Worm (Caenorhabditis elegans): ENCODE data around the gene hyl-1.

hyl-1 gene

ce11 chrIV:8498773-8499360 is 40.1 kb upstream of the hyl-1 start, which contains the start of the genes acdh-13 and mesp-1 (continued):
- TF ChIP-seq ceh-90 (tag; optimal IDR thresholded peaks at IDR 0.05) (peak; percentile 84), zag-1 (tag; optimal IDR thresholded peaks at IDR 0.05) (no peak), lin-39 (tag; optimal IDR thresholded peaks at IDR 0.05) (no peak), nhr-28 (tag; optimal IDR thresholded peaks at IDR 0.05) (no peak), aha-1 (tag; optimal IDR thresholded peaks at IDR 0.05) (no peak), ztf-11 (tag; optimal IDR thresholded peaks at IDR 0.05) (peak in 1 of 2 experiments; percentile 66), fkh-4 (tag; optimal IDR thresholded peaks at IDR 0.05; ENCODE audit: borderline replicate concordance) (peak; percentile 62), nhr-90 (tag; optimal IDR thresholded peaks at IDR 0.05; ENCODE audit: poor library complexity) (peak; percentile 64), Y116A8C.19 (tag; optimal IDR thresholded peaks at IDR 0.05; ENCODE audit: borderline replicate concordance) (no peak)

DNA sequence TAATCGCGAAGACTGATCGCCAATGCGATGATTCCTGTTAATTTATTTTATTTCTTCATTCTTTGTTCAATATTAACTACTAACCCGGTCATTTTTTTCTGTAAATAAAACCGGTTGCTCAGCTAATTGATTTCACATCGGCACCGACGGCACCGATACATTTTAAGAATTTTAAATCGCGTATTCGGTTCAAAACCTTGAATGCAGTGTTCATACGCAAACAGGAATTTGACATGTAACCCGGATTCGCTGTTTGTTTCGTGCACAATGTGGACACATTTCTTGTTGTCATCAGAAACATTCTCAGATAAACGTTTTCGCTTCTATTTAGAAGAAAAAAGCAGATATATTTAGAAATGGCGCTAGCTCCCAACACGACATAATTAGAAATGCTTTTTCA is 39.0 kb upstream of the hyl-1 start:
- TF ChIP-seq swsn-7 (tag; optimal IDR thresholded peaks at IDR 0.05) (no peak), nhr-77 (tag; optimal IDR thresholded peaks at IDR 0.05) (no peak), egl-13 (tag; optimal IDR thresholded peaks at IDR 0.05) (no peak), Y116A8C.19 (tag; optimal IDR thresholded peaks at IDR 0.05; ENCODE audit: borderline replicate concordance) (no peak), F16B12.6 (tag; optimal IDR thresholded peaks at IDR 0.05) (no peak), mab-9 (GFP tag; IDR thresholded peaks at IDR 0.05) (no peak), efl-1 (optimal IDR thresholded peaks at IDR 0.05) (no peak), efl-1 (GFP tag; optimal IDR thresholded peaks at IDR 0.05 in 1 of 2) (no peak), fkh-4 (tag; optimal IDR thresholded peaks at IDR 0.05; ENCODE audit: borderline replicate concordance) (no peak), sup-37 (GFP tag; optimal IDR thresholded peaks at IDR 0.05) (no peak), aha-1 (tag; optimal IDR thresholded peaks at IDR 0.05) (no peak), hlh-17 (GFP tag; optimal IDR thresholded peaks at IDR 0.05; ENCODE audit: borderline replicate concordance) (no peak), tbx-2 (tag; optimal IDR thresholded peaks at IDR 0.05) (no peak), alr-1 (tag; optimal IDR thresholded peaks at IDR 0.05; ENCODE audit: borderline replicate concordance) (no peak), pax-3 (tag; optimal IDR thresholded peaks at IDR 0.05) (no peak), tlp-1 (tag; optimal IDR thresholded peaks at IDR 0.05) (no peak), fkh-8 (tag; optimal IDR thresholded peaks at IDR 0.05) (no peak)

DNA sequence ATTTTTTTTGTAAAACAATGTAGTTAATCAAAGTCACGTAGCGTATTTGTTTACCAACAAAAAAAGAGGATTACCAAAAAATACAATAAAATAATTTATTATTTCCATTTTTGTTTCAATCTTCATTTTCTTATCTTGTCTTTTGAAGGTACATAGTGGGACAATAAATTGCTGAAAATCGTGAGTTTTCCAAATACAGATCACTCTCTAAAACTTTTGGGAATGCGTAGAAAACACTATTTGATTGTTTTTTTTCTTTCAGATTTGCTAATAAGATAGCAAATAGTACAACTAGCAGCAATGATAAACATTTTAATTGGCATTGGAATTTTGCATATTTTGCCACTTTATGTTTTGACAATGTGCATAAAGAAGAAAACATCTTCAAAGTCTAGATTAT is 37.5 kb upstream of the hyl-1 start, which contains the start of gene C28C12.1:
Gene C28C12.1, plus strand, starts transcription at position 301 of the 400 bp plus-strand sequence.
- TF ChIP-seq rnt-1 (tag; optimal IDR thresholded peaks at IDR 0.05): no peak
- TF ChIP-seq pax-3 (tag; optimal IDR thresholded peaks at IDR 0.05): no peak
- no peak for TF ChIP-seq dsc-1 (tag; optimal IDR thresholded peaks at IDR 0.05)

DNA sequence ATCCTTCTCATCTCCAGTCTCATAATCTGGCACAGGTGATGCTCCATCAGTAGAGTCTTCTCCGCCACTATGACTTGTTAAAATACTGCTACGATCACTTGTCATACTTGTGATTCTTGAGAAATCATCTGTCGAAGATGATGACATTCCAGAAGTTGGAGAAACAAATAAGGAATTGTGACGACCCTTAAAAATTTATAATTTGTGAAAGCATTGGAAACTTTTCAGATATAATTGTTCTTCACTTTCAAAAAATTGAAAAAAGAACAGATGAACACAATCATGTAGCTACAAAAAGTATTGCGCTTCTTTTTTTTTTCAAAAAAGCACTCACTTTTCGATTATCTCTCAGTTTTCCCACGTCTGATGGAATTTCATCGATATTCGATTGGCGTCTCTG is 32.9 kb upstream of the hyl-1 start:
- TF ChIP-seq pax-3 (tag; optimal IDR thresholded peaks at IDR 0.05) (no peak), aly-2 (tag; optimal IDR thresholded peaks at IDR 0.05) (no peak), nhr-28 (tag; optimal IDR thresholded peaks at IDR 0.05) (no peak), alr-1 (tag; optimal IDR thresholded peaks at IDR 0.05; ENCODE audit: borderline replicate concordance) (no peak), snu-23 (GFP tag; optimal IDR thresholded peaks at IDR 0.05) (no peak), mef-2 (tag; optimal IDR thresholded peaks at IDR 0.05) (no peak), nhr-237 (tag; optimal IDR thresholded peaks at IDR 0.05) (no peak), nhr-47 (tag; optimal IDR thresholded peaks at IDR 0.05) (no peak), efl-1 (optimal IDR thresholded peaks at IDR 0.05) (no peak), efl-1 (GFP tag; optimal IDR thresholded peaks at IDR 0.05 in 1 of 2) (no peak), nhr-71 (tag; optimal IDR thresholded peaks at IDR 0.05) (no peak), egl-13 (tag; optimal IDR thresholded peaks at IDR 0.05) (no peak), lin-39 (tag; optimal IDR thresholded peaks at IDR 0.05) (no peak), Y116A8C.19 (tag; optimal IDR thresholded peaks at IDR 0.05; ENCODE audit: borderline replicate concordance) (no peak)

DNA sequence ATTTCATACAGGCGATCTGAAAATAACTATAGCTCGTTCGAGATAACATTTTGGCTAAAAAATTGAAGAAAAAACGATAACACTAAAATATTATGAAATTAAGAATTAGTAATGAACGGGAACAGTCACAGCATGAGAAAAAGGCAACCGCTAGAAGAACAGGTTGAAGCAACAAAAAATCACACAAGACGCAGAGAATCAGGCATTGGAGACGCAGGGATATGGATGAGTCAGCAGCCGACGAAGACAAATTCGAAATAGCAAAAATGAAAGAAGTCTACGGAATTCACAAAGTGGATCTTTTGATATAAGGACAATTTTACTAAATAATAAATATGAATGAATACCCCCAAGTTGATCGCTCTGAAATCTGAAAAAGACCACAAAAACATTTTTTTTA is 28.4 kb upstream of the hyl-1 start, which contains the start of gene tag-77:
Gene tag-77, minus strand, starts transcription at position 15 of the 400 bp plus-strand sequence.
- TF ChIP-seq fos-1 (tag; optimal IDR thresholded peaks at IDR 0.05) (peak; percentile 84), efl-1 (optimal IDR thresholded peaks at IDR 0.05) (peak; percentile 6 to 51), efl-1 (GFP tag; optimal IDR thresholded peaks at IDR 0.05 in 1 of 2) (no peak), lin-14 (GFP tag; optimal IDR thresholded peaks at IDR 0.05) (peak; percentile 27), rnt-1 (tag; optimal IDR thresholded peaks at IDR 0.05) (peak; percentile 14), elt-3 (tag; optimal IDR thresholded peaks at IDR 0.05) (peak in 1 of 6 experiments; percentile 2), snu-23 (GFP tag; optimal IDR thresholded peaks at IDR 0.05) (no peak), lin-35 (GFP tag; optimal IDR thresholded peaks at IDR 0.05) (peak in 1 of 2 experiments; percentile 1), nhr-47 (tag; optimal IDR thresholded peaks at IDR 0.05) (no peak), nhr-90 (tag; optimal IDR thresholded peaks at IDR 0.05; ENCODE audit: poor library complexity) (peak; percentile 20), ceh-8 (GFP tag; optimal IDR thresholded peaks at IDR 0.05) (no peak), C16A3.4 (tag; optimal IDR thresholded peaks at IDR 0.05) (no peak), jun-1 (tag; optimal IDR thresholded peaks at IDR 0.05) (peak; percentile 32), F16B12.6 (tag; optimal IDR thresholded peaks at IDR 0.05) (no peak)
